Worm (Caenorhabditis elegans) whole organism, L1 larva: ENCODE measurements around the gene F54D12.1.

Source experiments
- aly-2 ChIP-seq: fragments of 150-350 bp; optimal IDR thresholded peaks from 2 replicates; lab custom pipeline; 2014; ENCODE audit warnings: missing biosample characterization, missing genetic modification characterization
- fos-1 ChIP-seq: fragments of 150-350 bp; optimal IDR thresholded peaks from 2 replicates; lab custom pipeline; 2014; ENCODE audit warnings: missing biosample characterization, missing genetic modification characterization
- lin-39 ChIP-seq: fragments of 150-350 bp; optimal IDR thresholded peaks from 2 replicates; lab custom pipeline; 2014; ENCODE audit warnings: missing biosample characterization, missing genetic modification reagents, missing genetic modification characterization
- nhr-28 ChIP-seq: fragments of 150-350 bp; optimal IDR thresholded peaks from 2 replicates; lab custom pipeline; 2014; ENCODE audit warnings: missing biosample characterization, missing genetic modification characterization
- nhr-76 ChIP-seq: sonication (generic microtip); optimal IDR thresholded peaks from 2 replicates; lab custom pipeline; 2017; ENCODE audit warnings: missing biosample characterization, missing genetic modification characterization
- snpc-4 ChIP-seq: fragments of 150-350 bp; optimal IDR thresholded peaks from 2 replicates; lab custom pipeline; 2014; ENCODE audit warnings: missing biosample characterization, missing genetic modification characterization
- unc-86 ChIP-seq: sonication (generic microtip); optimal IDR thresholded peaks from 2 replicates; lab custom pipeline; 2016; ENCODE audit warnings: missing genetic modification characterization, missing compliant biosample characterization
- ztf-11 ChIP-seq, 2 experiments: sonication (generic microtip); optimal IDR thresholded peaks; 2 replicates each; lab custom pipeline; 2016 to 2017; ENCODE audit warnings: missing genetic modification characterization in 2 of 2, missing biosample characterization in 1 of 2, missing compliant biosample characterization in 1 of 2
- ztf-4 ChIP-seq: fragments of 150-350 bp; optimal IDR thresholded peaks from 2 replicates; lab custom pipeline; 2014; ENCODE audit warnings: missing biosample characterization, missing genetic modification characterization

DNA sequence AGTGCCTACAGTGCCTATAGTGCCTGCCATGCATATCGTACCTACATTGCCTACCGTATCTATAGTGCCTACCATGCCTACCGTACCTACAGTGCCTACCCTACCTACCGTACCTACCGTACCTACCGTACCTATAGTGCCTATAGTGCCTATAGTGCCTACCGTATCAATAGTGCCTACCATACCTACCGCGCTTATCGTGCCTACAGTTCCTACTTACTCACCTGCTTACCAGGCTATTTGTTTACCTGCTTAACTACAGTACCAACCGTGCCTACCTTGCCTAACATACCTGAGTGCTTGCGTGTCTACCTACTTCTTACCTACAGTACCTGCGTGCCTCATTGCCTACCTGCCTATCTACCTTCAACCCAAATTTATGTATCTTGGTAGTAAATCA is 41.3 kb downstream of the F54D12.1 start:
- TF ChIP-seq unc-86 (no peak), nhr-28 (tag; lab: Kevin White, UChicago) (no peak), aly-2 (tag; lab: Kevin White, UChicago) (no peak), ztf-11 (tag; optimal IDR thresholded peaks at IDR 0.05; lab: Kevin White, UChicago) (no peak), nhr-76 (tag; lab: Kevin White, UChicago) (no peak), snpc-4 (no peak), ztf-4 (tag; lab: Kevin White, UChicago) (no peak), fos-1 (no peak), lin-39 (tag; lab: Kevin White, UChicago) (no peak)
